Worm (Caenorhabditis elegans) whole organism, early embryonic: Measurements from ENCODE around the gene popl-5.

Source experiments
- B0310.2 ChIP-seq: sonication (generic microtip); optimal IDR thresholded peaks from 2 replicates; lab custom pipeline; 2016; ENCODE audit warnings: mild to moderate bottlenecking, missing genetic modification characterization, missing compliant biosample characterization
- F13C5.2 ChIP-seq: sonication (generic microtip); optimal IDR thresholded peaks from 2 replicates; lab custom pipeline; 2017; ENCODE audit warnings: mild to moderate bottlenecking, missing genetic modification characterization, inconsistent platforms, missing compliant biosample characterization
- aly-1 ChIP-seq: sonication (generic microtip); optimal IDR thresholded peaks from 2 replicates; lab custom pipeline; 2016; ENCODE audit warnings: missing genetic modification characterization, missing compliant biosample characterization
- ama-1 ChIP-seq: fragments of 150-350 bp; optimal IDR thresholded peaks from 2 replicates; lab custom pipeline; 2014
- ceh-13 ChIP-seq: fragments of 200-800 bp; sonication (Bioruptor generic); optimal IDR thresholded peaks from 2 replicates; lab custom pipeline; 2018; ENCODE audit warnings: mild to moderate bottlenecking, missing genetic modification characterization, missing compliant biosample characterization
- ceh-36 ChIP-seq: sonication (generic microtip); optimal IDR thresholded peaks from 2 replicates; lab custom pipeline; 2016; ENCODE audit warnings: missing genetic modification characterization, inconsistent platforms, missing compliant biosample characterization
- ets-7 ChIP-seq: sonication (generic microtip); optimal IDR thresholded peaks from 2 replicates; lab custom pipeline; 2016; ENCODE audit warnings: missing genotype, missing genetic modification characterization, missing compliant biosample characterization
- flt-1 ChIP-seq: fragments of 200-800 bp; sonication (Bioruptor generic); IDR thresholded peaks from 2 replicates; pipeline ENCODE4 v1.3.6; 2022; ENCODE audit warnings: missing genetic modification characterization, missing compliant biosample characterization
- hmbx-1 ChIP-seq: sonication (generic microtip); optimal IDR thresholded peaks from 2 replicates; lab custom pipeline; 2016; ENCODE audit warnings: mild to moderate bottlenecking, missing genetic modification characterization, missing compliant biosample characterization
- hmg-4 ChIP-seq: fragments of 200-800 bp; sonication (Bioruptor generic); optimal IDR thresholded peaks from 2 replicates; lab custom pipeline; 2018; ENCODE audit warnings: mild to moderate bottlenecking, missing genetic modification characterization, missing compliant biosample characterization
- hnd-1 ChIP-seq: sonication (generic microtip); optimal IDR thresholded peaks from 2 replicates; lab custom pipeline; 2016; ENCODE audit warnings: missing genetic modification characterization, missing compliant biosample characterization
- pes-1 ChIP-seq: fragments of 200-800 bp; sonication (Bioruptor generic); IDR thresholded peaks from 2 replicates; pipeline ENCODE4 v1.3.6; 2022; ENCODE audit warnings: missing genetic modification reagents, missing genetic modification characterization, missing compliant biosample characterization
- scrt-1 ChIP-seq: fragments of 200-800 bp; sonication (Bioruptor generic); IDR thresholded peaks from 2 replicates; pipeline ENCODE4 v1.3.6; 2022; ENCODE audit warnings: missing genetic modification characterization, missing compliant biosample characterization
- sea-1 ChIP-seq: fragments of 200-800 bp; sonication (Bioruptor generic); conservative IDR thresholded peaks from 2 replicates; pipeline ENCODE4 v1.3.6; 2022; ENCODE audit warnings: missing genetic modification characterization, missing compliant biosample characterization
- tbx-11 ChIP-seq: fragments of 200-800 bp; sonication (Bioruptor generic); IDR thresholded peaks from 2 replicates; pipeline ENCODE4 v1.3.6; 2022; ENCODE audit warnings: missing genetic modification characterization, missing compliant biosample characterization
- tbx-37 ChIP-seq: fragments of 200-800 bp; sonication (Bioruptor generic); conservative IDR thresholded peaks from 2 replicates; pipeline ENCODE4 v1.3.6; 2022; ENCODE audit warnings: missing genetic modification reagents, missing genetic modification characterization, missing compliant biosample characterization
- tra-4 ChIP-seq: sonication (generic microtip); optimal IDR thresholded peaks from 2 replicates; lab custom pipeline; 2017; ENCODE audit warnings: missing genetic modification characterization, missing compliant biosample characterization

popl-5 gene

ce11 chrIII:11462332-11462731 is 24.8 kb downstream of the popl-5 start:
- TF ChIP-seq aly-1 (tag; lab: Kevin White, UChicago) (no peak), sea-1 (GFP tag; lab: Robert Waterston, UW) (no peak), ceh-13 (GFP tag; lab: Kevin White, UChicago) (no peak), flt-1 (GFP tag; lab: Robert Waterston, UW) (no peak), B0310.2 (tag; lab: Kevin White, UChicago) (no peak), F13C5.2 (no peak), hnd-1 (no peak)

- TF ChIP-seq pes-1: no peak
- TF ChIP-seq ceh-36: peak; percentile 75
Observed at ce11 chrIII:11459802-11460201, 27.3 kb downstream of the popl-5 start.

ce11 chrIII:11459041-11459440 is 28.1 kb downstream of the popl-5 start:
- no peak for TF ChIP-seq ama-1 (lab: Kevin White, UChicago)
- no peak for TF ChIP-seq ets-7 (tag; lab: Kevin White, UChicago)
- TF ChIP-seq F13C5.2: no peak
- no peak for TF ChIP-seq ceh-36
- no peak for TF ChIP-seq tbx-37 (GFP tag; lab: Robert Waterston, UW)
- no peak for TF ChIP-seq scrt-1
- TF ChIP-seq sea-1 (GFP tag; lab: Robert Waterston, UW): no peak
- TF ChIP-seq pes-1: no peak
- no peak for TF ChIP-seq B0310.2 (tag; lab: Kevin White, UChicago)
- TF ChIP-seq hmbx-1 (tag; lab: Kevin White, UChicago): no peak
- TF ChIP-seq hmg-4 (GFP tag; lab: Kevin White, UChicago): no peak
- no peak for TF ChIP-seq flt-1 (GFP tag; lab: Robert Waterston, UW)
- TF ChIP-seq tra-4 (tag; lab: Kevin White, UChicago): no peak
- TF ChIP-seq aly-1 (tag; lab: Kevin White, UChicago): no peak

- TF ChIP-seq flt-1 (GFP tag; lab: Robert Waterston, UW) (no peak), ets-7 (tag; lab: Kevin White, UChicago) (no peak), pes-1 (no peak), sea-1 (GFP tag; lab: Robert Waterston, UW) (no peak)
Observed at ce11 chrIII:11457911-11458310, 29.2 kb downstream of the popl-5 start.

- TF ChIP-seq hmg-4 (GFP tag; lab: Kevin White, UChicago) (no peak), tbx-11 (no peak), ceh-13 (GFP tag; lab: Kevin White, UChicago) (no peak), hmbx-1 (tag; lab: Kevin White, UChicago) (no peak), tbx-37 (GFP tag; lab: Robert Waterston, UW) (no peak), B0310.2 (tag; lab: Kevin White, UChicago) (no peak), ama-1 (lab: Kevin White, UChicago) (no peak), scrt-1 (no peak), hnd-1 (no peak), flt-1 (GFP tag; lab: Robert Waterston, UW) (no peak)
Observed at ce11 chrIII:11456577-11456976, 30.6 kb downstream of the popl-5 start, which contains the start of gene plr-1. Gene plr-1, plus strand, starts transcription at chrIII:11456877.

- no peak for TF ChIP-seq ets-7 (tag; lab: Kevin White, UChicago)
- no peak for TF ChIP-seq tbx-11
- TF ChIP-seq ceh-36: peak; percentile 20
- TF ChIP-seq hnd-1: no peak
Observed at ce11 chrIII:11453970-11454369, 33.2 kb downstream of the popl-5 start.

ce11 chrIII:11452530-11452929 is 34.6 kb downstream of the popl-5 start:
- no peak for TF ChIP-seq tbx-37 (GFP tag; lab: Robert Waterston, UW)
- no peak for TF ChIP-seq tra-4 (tag; lab: Kevin White, UChicago)
- no peak for TF ChIP-seq F13C5.2
- no peak for TF ChIP-seq ceh-36
- TF ChIP-seq hnd-1: no peak
- TF ChIP-seq hmg-4 (GFP tag; lab: Kevin White, UChicago): no peak
- no peak for TF ChIP-seq sea-1 (GFP tag; lab: Robert Waterston, UW)
- no peak for TF ChIP-seq flt-1 (GFP tag; lab: Robert Waterston, UW)
- no peak for TF ChIP-seq tbx-11

- TF ChIP-seq scrt-1 (no peak), tbx-37 (GFP tag; lab: Robert Waterston, UW) (no peak), aly-1 (tag; lab: Kevin White, UChicago) (no peak), F13C5.2 (no peak), B0310.2 (tag; lab: Kevin White, UChicago) (no peak), ceh-36 (no peak), sea-1 (GFP tag; lab: Robert Waterston, UW) (no peak), hmbx-1 (tag; lab: Kevin White, UChicago) (no peak), ama-1 (lab: Kevin White, UChicago) (no peak), ceh-13 (GFP tag; lab: Kevin White, UChicago) (no peak), ets-7 (tag; lab: Kevin White, UChicago) (no peak), tra-4 (tag; lab: Kevin White, UChicago) (no peak), hnd-1 (no peak), tbx-11 (no peak)
Observed at ce11 chrIII:11451380-11451779, 35.8 kb downstream of the popl-5 start.

- TF ChIP-seq ceh-36: no peak
- TF ChIP-seq flt-1 (GFP tag; lab: Robert Waterston, UW): no peak
- TF ChIP-seq hnd-1: no peak
- no peak for TF ChIP-seq aly-1 (tag; lab: Kevin White, UChicago)
- no peak for TF ChIP-seq ets-7 (tag; lab: Kevin White, UChicago)
- TF ChIP-seq tra-4 (tag; lab: Kevin White, UChicago): no peak
- no peak for TF ChIP-seq tbx-37 (GFP tag; lab: Robert Waterston, UW)
Observed at ce11 chrIII:11448330-11448729, 38.8 kb downstream of the popl-5 start.
